Fruit fly (Drosophila melanogaster) whole organism, embryonic: ENCODE data around the gene Moca-cyp.

ENCODE experiments used
- CG17568 ChIP-seq: fragments of 200-800 bp; sonication (Bioruptor generic); optimal IDR thresholded peaks from 2 replicates; lab custom pipeline; 2018; ENCODE audit warnings: missing biosample characterization, mild to moderate bottlenecking, missing genetic modification characterization, moderate library complexity
- fru ChIP-seq: fragments of >200 bp; optimal IDR thresholded peaks from 2 replicates; lab custom pipeline; 2017
- nerfin-1 ChIP-seq: fragments of 200-800 bp; sonication (Bioruptor generic); optimal IDR thresholded peaks from 3 replicates; lab custom pipeline; 2019; ENCODE audit warnings: missing biosample characterization, mild to moderate bottlenecking, missing genetic modification characterization, moderate library complexity

DNA sequence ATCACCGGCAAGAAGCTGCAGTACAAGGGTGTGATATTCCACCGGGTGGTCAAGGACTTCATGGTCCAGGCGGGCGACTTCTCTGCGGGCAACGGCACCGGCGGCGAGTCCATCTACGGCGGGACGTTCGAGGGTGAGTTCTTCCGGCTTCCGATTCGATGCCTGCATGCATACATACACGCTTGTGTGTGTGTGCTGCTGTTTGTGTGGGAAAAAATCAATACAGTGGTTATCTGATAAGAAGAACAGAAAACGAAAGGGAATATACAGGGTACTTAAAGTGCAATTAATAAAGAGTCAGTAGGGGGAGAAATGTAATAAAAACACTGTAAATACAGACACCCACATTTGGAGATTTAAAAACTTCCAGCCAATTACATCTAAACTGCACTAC is 469 bp downstream of the Moca-cyp start:
- TF ChIP-seq fru (lab: Kevin White, UChicago) (no peak), nerfin-1 (no peak), CG17568 (GFP tag; lab: Kevin White, UChicago) (no peak)
